Fruit fly (Drosophila melanogaster) whole organism, embryonic: ENCODE data around the gene CG43248.

ENCODE experiments used
- Adf1 ChIP-seq: fragments of 200-800 bp; sonication (Bioruptor generic); IDR thresholded peaks from 2 replicates; pipeline ENCODE4 v1.3.6; 2022; ENCODE audit warnings: missing biosample characterization, missing genetic modification characterization
- Blimp-1 ChIP-seq: fragments of 200-800 bp; sonication (Bioruptor generic); optimal IDR thresholded peaks from 3 replicates; lab custom pipeline; 2018; ENCODE audit warnings: missing biosample characterization, missing genetic modification characterization, mild to moderate bottlenecking, moderate library complexity, missing genetic modification reagents
- CG10209 ChIP-seq: fragments of 200-800 bp; sonication (Bioruptor generic); optimal IDR thresholded peaks from 3 replicates; lab custom pipeline; 2017; ENCODE audit warnings: missing biosample characterization, mild to moderate bottlenecking, missing genetic modification characterization, missing genetic modification reagents
- CG10959 ChIP-seq: fragments of 200-800 bp; sonication (Bioruptor generic); IDR thresholded peaks from 2 replicates; pipeline ENCODE4 v1.3.6; 2022; ENCODE audit warnings: missing biosample characterization, missing genetic modification characterization
- CG14014 ChIP-seq: fragments of 200-800 bp; sonication (Bioruptor generic); IDR thresholded peaks from 2 replicates; pipeline ENCODE4 v1.3.6; 2022; ENCODE audit warnings: missing biosample characterization, missing genetic modification characterization
- CG14667 ChIP-seq: fragments of 200-800 bp; sonication (Bioruptor generic); IDR thresholded peaks from 2 replicates; pipeline ENCODE4 v1.3.6; 2022; ENCODE audit warnings: missing biosample characterization, missing genetic modification characterization
- CG15011 ChIP-seq: fragments of 200-800 bp; sonication (Bioruptor generic); optimal IDR thresholded peaks from 3 replicates; lab custom pipeline; 2018; ENCODE audit warnings: missing biosample characterization, mild to moderate bottlenecking, missing genetic modification characterization
- CG17186 ChIP-seq: fragments of 200-800 bp; sonication (Bioruptor generic); optimal IDR thresholded peaks from 3 replicates; lab custom pipeline; 2017; ENCODE audit warnings: missing biosample characterization, missing genetic modification reagents, missing genetic modification characterization
- CG18011 ChIP-seq: fragments of 200-800 bp; sonication (Bioruptor generic); optimal IDR thresholded peaks from 2 replicates; lab custom pipeline; 2017; ENCODE audit warnings: missing biosample characterization, missing genetic modification characterization, mild to moderate bottlenecking, moderate library complexity, missing genotype
- CG18262 ChIP-seq: fragments of 200-800 bp; optimal IDR thresholded peaks from 3 replicates; lab custom pipeline; 2019; ENCODE audit warnings: missing biosample characterization, mild to moderate bottlenecking, missing genetic modification characterization, moderate library complexity
- CG33213 ChIP-seq: fragments of 200-800 bp; sonication (Bioruptor generic); optimal IDR thresholded peaks from 3 replicates; lab custom pipeline; 2016; ENCODE audit warnings: missing biosample characterization, missing genetic modification characterization
- CG34376 ChIP-seq: fragments of 200-800 bp; sonication (Bioruptor generic); optimal IDR thresholded peaks from 2 replicates; lab custom pipeline; 2018; ENCODE audit warnings: missing biosample characterization, mild to moderate bottlenecking, missing genetic modification characterization
- CG4424 ChIP-seq: fragments of 200-800 bp; sonication (Bioruptor generic); optimal IDR thresholded peaks from 3 replicates; lab custom pipeline; 2016; ENCODE audit warnings: missing biosample characterization, missing genetic modification characterization
- CG7357 ChIP-seq: fragments of 200-800 bp; sonication (Bioruptor generic); IDR thresholded peaks from 3 replicates; pipeline ENCODE4 v1.3.6; 2022; ENCODE audit warnings: missing biosample characterization, missing genetic modification characterization
- CG7372 ChIP-seq: fragments of 200-800 bp; sonication (Bioruptor generic); IDR thresholded peaks from 2 replicates; pipeline ENCODE4 v1.3.6; 2022; ENCODE audit warnings: missing biosample characterization, missing genetic modification characterization
- CG8089 ChIP-seq: fragments of 200-800 bp; sonication (Bioruptor generic); optimal IDR thresholded peaks from 3 replicates; lab custom pipeline; 2016; ENCODE audit warnings: missing biosample characterization, missing genetic modification characterization
- D19A ChIP-seq: fragments of 200-800 bp; optimal IDR thresholded peaks from 3 replicates; lab custom pipeline; 2019; ENCODE audit warnings: missing biosample characterization, mild to moderate bottlenecking, missing genetic modification characterization, moderate library complexity
- D19B ChIP-seq: fragments of 200-800 bp; sonication (Bioruptor generic); optimal IDR thresholded peaks from 2 replicates; lab custom pipeline; 2017; ENCODE audit warnings: missing biosample characterization, mild to moderate bottlenecking, missing genetic modification characterization
- Dfd ChIP-seq, 2 experiments: fragments of >200 bp; optimal IDR thresholded peaks; 2 replicates each; lab custom pipeline; 2017; ENCODE audit warnings: missing biosample characterization in 2 of 2, missing genetic modification characterization in 2 of 2
- Fer3 ChIP-seq: fragments of 200-800 bp; sonication (Bioruptor generic); optimal IDR thresholded peaks from 2 replicates; lab custom pipeline; 2018; ENCODE audit warnings: missing biosample characterization, mild to moderate bottlenecking, missing genetic modification characterization, moderate library complexity
- H15 ChIP-seq: fragments of 200-800 bp; sonication (Bioruptor generic); IDR thresholded peaks from 3 replicates; pipeline ENCODE4 v1.3.6; 2022; ENCODE audit warnings: missing biosample characterization, missing genetic modification characterization
- HHEX ChIP-seq: fragments of 200-800 bp; sonication (Bioruptor generic); optimal IDR thresholded peaks from 3 replicates; lab custom pipeline; 2017; ENCODE audit warnings: missing biosample characterization, mild to moderate bottlenecking, missing genetic modification characterization, missing genetic modification reagents
- HLH54F ChIP-seq: fragments of 200-800 bp; sonication (Bioruptor generic); optimal IDR thresholded peaks from 3 replicates; lab custom pipeline; 2016; ENCODE audit warnings: missing biosample characterization, missing genetic modification characterization
- MTF-1 ChIP-seq: fragments of 200-800 bp; sonication (Bioruptor generic); optimal IDR thresholded peaks from 2 replicates; lab custom pipeline; 2018; ENCODE audit warnings: missing biosample characterization, mild to moderate bottlenecking, missing genetic modification characterization, borderline replicate concordance
- Med ChIP-seq: fragments of 200-800 bp; sonication (Bioruptor generic); peaks from one replicate; lab custom pipeline; 2016; ENCODE audit warnings: missing biosample characterization, missing genetic modification characterization, mild to moderate bottlenecking, inconsistent platforms, moderate library complexity
- NC2α ChIP-seq: fragments of 200-800 bp; sonication (Bioruptor generic); optimal IDR thresholded peaks from 2 replicates; lab custom pipeline; 2016; ENCODE audit warnings: missing biosample characterization, missing genetic modification characterization
- NFAT ChIP-seq: fragments of 200-800 bp; sonication (Bioruptor generic); IDR thresholded peaks from 2 replicates; pipeline ENCODE4 v1.3.6; 2022; ENCODE audit warnings: missing biosample characterization, missing genetic modification characterization
- Nf-YA ChIP-seq: fragments of 200-800 bp; sonication (Bioruptor generic); IDR thresholded peaks from 2 replicates; pipeline ENCODE4 v1.3.6; 2022; ENCODE audit warnings: missing biosample characterization, missing genetic modification characterization
- Nf-YB ChIP-seq: fragments of 200-800 bp; sonication (Bioruptor generic); optimal IDR thresholded peaks from 3 replicates; lab custom pipeline; 2019; ENCODE audit warnings: missing biosample characterization, mild to moderate bottlenecking, missing genetic modification characterization, moderate library complexity
- PHDP ChIP-seq: fragments of 200-800 bp; sonication (Bioruptor generic); optimal IDR thresholded peaks from 3 replicates; lab custom pipeline; 2018; ENCODE audit warnings: missing biosample characterization, mild to moderate bottlenecking, missing genetic modification characterization, moderate library complexity
- Pdp1 ChIP-seq, 2 experiments: fragments of 200-800 bp; sonication (Bioruptor generic); optimal IDR thresholded peaks; 3 replicates each; lab custom pipeline; 2016; ENCODE audit warnings: missing biosample characterization in 2 of 2, missing genetic modification characterization in 2 of 2, mild to moderate bottlenecking in 1 of 2, moderate library complexity in 1 of 2
- Sox102F ChIP-seq: fragments of 200-800 bp; sonication (Bioruptor generic); optimal IDR thresholded peaks from 2 replicates; lab custom pipeline; 2018; ENCODE audit warnings: missing biosample characterization, mild to moderate bottlenecking, missing genetic modification characterization, moderate library complexity
- Spps ChIP-seq: fragments of 200-800 bp; sonication (Bioruptor generic); optimal IDR thresholded peaks from 2 replicates; lab custom pipeline; 2018; ENCODE audit warnings: missing biosample characterization, mild to moderate bottlenecking, missing genetic modification characterization
- chinmo ChIP-seq: fragments of 200-800 bp; sonication (Bioruptor generic); IDR thresholded peaks from 4 replicates; pipeline ENCODE4 v1.3.6; 2022; ENCODE audit warnings: missing biosample characterization, missing genetic modification characterization; ENCODE audit not compliant: partially characterized antibody
- chm ChIP-seq: fragments of 200-800 bp; sonication (Bioruptor generic); IDR thresholded peaks from 2 replicates; pipeline ENCODE4 v1.3.6; 2022; ENCODE audit warnings: missing biosample characterization, missing genetic modification characterization
- cwo ChIP-seq: fragments of 200-800 bp; sonication (Bioruptor generic); optimal IDR thresholded peaks from 3 replicates; lab custom pipeline; 2017; ENCODE audit warnings: missing biosample characterization, missing genetic modification characterization, mild to moderate bottlenecking, moderate library complexity, missing genetic modification reagents
- esg ChIP-seq: fragments of 200-800 bp; sonication (Bioruptor generic); conservative IDR thresholded peaks from 2 replicates; pipeline ENCODE4 v1.3.6; 2022; ENCODE audit warnings: missing biosample characterization, missing genetic modification characterization
- gem ChIP-seq: fragments of 200-800 bp; sonication (Bioruptor generic); optimal IDR thresholded peaks from 2 replicates; lab custom pipeline; 2019; ENCODE audit warnings: missing biosample characterization, mild to moderate bottlenecking, missing genetic modification characterization, moderate library complexity
- grn ChIP-seq: fragments of 200-800 bp; sonication (Bioruptor generic); optimal IDR thresholded peaks from 3 replicates; lab custom pipeline; 2017; ENCODE audit warnings: missing biosample characterization, missing genetic modification characterization
- hth ChIP-seq: fragments of >200 bp; optimal IDR thresholded peaks from 2 replicates; lab custom pipeline; 2017; ENCODE audit warnings: inconsistent platforms
- kni ChIP-seq: fragments of 200-800 bp; sonication (Bioruptor generic); optimal IDR thresholded peaks from 3 replicates; lab custom pipeline; 2017; ENCODE audit warnings: mild to moderate bottlenecking, missing biosample characterization, missing genetic modification reagents, missing genetic modification characterization
- lab ChIP-seq: fragments of 200-800 bp; sonication (Bioruptor generic); optimal IDR thresholded peaks from 3 replicates; lab custom pipeline; 2017; ENCODE audit warnings: missing biosample characterization, missing genetic modification characterization, mild to moderate bottlenecking, moderate library complexity, missing genetic modification reagents
- mirr ChIP-seq: fragments of 200-800 bp; sonication (Bioruptor generic); optimal IDR thresholded peaks from 3 replicates; lab custom pipeline; 2018; ENCODE audit warnings: missing biosample characterization, mild to moderate bottlenecking, missing genetic modification characterization
- row ChIP-seq: fragments of 200-800 bp; sonication (Bioruptor generic); IDR thresholded peaks from 3 replicates; pipeline ENCODE4 v1.3.6; 2022; ENCODE audit warnings: missing biosample characterization, missing genetic modification characterization
- sens ChIP-seq: fragments of 200-800 bp; sonication (Bioruptor generic); peaks from one replicate; lab custom pipeline; 2016; ENCODE audit warnings: missing biosample characterization, missing genetic modification characterization
- sug ChIP-seq: fragments of 200-800 bp; optimal IDR thresholded peaks from 2 replicates; lab custom pipeline; 2019; ENCODE audit warnings: missing biosample characterization, mild to moderate bottlenecking, missing genetic modification characterization, moderate library complexity
- vvl ChIP-seq: fragments of 200-800 bp; sonication (Bioruptor generic); IDR thresholded peaks from 2 replicates; pipeline ENCODE4 v1.3.6; 2022; ENCODE audit warnings: missing biosample characterization, missing genetic modification characterization
- yki ChIP-seq: fragments of >200 bp; optimal IDR thresholded peaks from 3 replicates; lab custom pipeline; 2018

Gene CG43248

dm6 chr3L:15539903-15540409, 8.7 kb upstream of the CG43248 start:
- TF ChIP-seq Spps (no peak), CG14014 (no peak), CG7372 (GFP tag; lab: Robert Waterston, UW) (no peak), CG18011 (GFP tag; lab: Kevin White, UChicago) (no peak), NC2α (GFP tag; lab: Kevin White, UChicago) (no peak), Nf-YA (GFP tag; lab: Robert Waterston, UW) (no peak), grn (GFP tag; lab: Kevin White, UChicago) (no peak), Pdp1 (GFP tag; optimal IDR thresholded peaks at IDR 0.05; lab: Kevin White, UChicago) (peak in 1 of 2 experiments; percentile 53), Med (peak; percentile 8), sens (GFP tag; lab: Kevin White, UChicago) (peak; percentile 53), Blimp-1 (peak; percentile 12), chm (GFP tag; lab: Robert Waterston, UW) (no peak), CG34376 (GFP tag; lab: Kevin White, UChicago) (no peak), kni (GFP tag; lab: Kevin White, UChicago) (peak; percentile 12), MTF-1 (GFP tag; lab: Kevin White, UChicago) (no peak), NFAT (no peak), PHDP (tag; lab: Kevin White, UChicago) (no peak), sug (tag; lab: Kevin White, UChicago) (no peak), CG17186 (GFP tag; lab: Kevin White, UChicago) (no peak), CG10959 (no peak)

dm6 chr3L:15538582-15539490, 7.6 kb upstream of the CG43248 start:
- TF ChIP-seq HHEX (GFP tag; lab: Kevin White, UChicago), result no peak
- TF ChIP-seq lab (GFP tag; lab: Kevin White, UChicago), result peak; percentile 2
- peak; percentile 84 for TF ChIP-seq cwo
- TF ChIP-seq CG33213 (GFP tag; lab: Kevin White, UChicago), result no peak
- TF ChIP-seq Dfd (GFP tag; optimal IDR thresholded peaks at IDR 0.05; lab: Kevin White, UChicago), result no peak
- no peak for TF ChIP-seq hth
- TF ChIP-seq Adf1, result no peak
- no peak for TF ChIP-seq HLH54F (GFP tag; lab: Kevin White, UChicago)
- no peak for TF ChIP-seq yki (lab: Kevin White, UChicago)
- no peak for TF ChIP-seq esg (GFP tag; lab: Robert Waterston, UW)
- TF ChIP-seq Med, result peak; percentile 21
- TF ChIP-seq CG10209 (GFP tag; lab: Kevin White, UChicago), result no peak
- no peak for TF ChIP-seq CG8089 (GFP tag; lab: Kevin White, UChicago)
- no peak for TF ChIP-seq CG15011 (GFP tag; lab: Kevin White, UChicago)
- 0 out of 4 replicates have a peak, but pooled peaks have one; percentile 20 for TF ChIP-seq chinmo (GFP tag; lab: Robert Waterston, UW)
- peak; percentile 45 for TF ChIP-seq sens (GFP tag; lab: Kevin White, UChicago)
- no peak for TF ChIP-seq CG14667
- peak; percentile 1 for TF ChIP-seq Blimp-1
- peak; percentile 86 for TF ChIP-seq grn (GFP tag; lab: Kevin White, UChicago)
- peak; percentile 72 for TF ChIP-seq D19A (tag; lab: Kevin White, UChicago)
- TF ChIP-seq CG7357 (GFP tag; lab: Robert Waterston, UW), result no peak
- TF ChIP-seq CG18262 (tag; lab: Kevin White, UChicago), result peak; percentile 18
- no peak for TF ChIP-seq vvl
- no peak for TF ChIP-seq CG4424 (GFP tag; lab: Kevin White, UChicago)
- peak; percentile 22 for TF ChIP-seq gem (tag; lab: Kevin White, UChicago)
- TF ChIP-seq row (GFP tag; lab: Robert Waterston, UW), result peak; percentile 44; the same call in 2 of the 3 replicates
- TF ChIP-seq D19B (GFP tag; lab: Kevin White, UChicago), result peak; percentile 61
- TF ChIP-seq mirr, result peak; percentile 41
- TF ChIP-seq Fer3 (tag; lab: Kevin White, UChicago), result no peak
- TF ChIP-seq Sox102F, result peak; percentile 35
- TF ChIP-seq Nf-YB (GFP tag; lab: Kevin White, UChicago), result no peak
- TF ChIP-seq H15 (GFP tag; lab: Robert Waterston, UW), result no peak
